Fruit fly (Drosophila melanogaster) whole organism, embryonic: ENCODE data around the gene CG43095.

ENCODE experiments used
- B-H2 ChIP-seq: fragments of 200-800 bp; sonication (Bioruptor generic); optimal IDR thresholded peaks from 2 replicates; lab custom pipeline; 2018; ENCODE audit warnings: missing biosample characterization, mild to moderate bottlenecking, missing genetic modification characterization
- CG11247 ChIP-seq: fragments of 200-800 bp; sonication (Bioruptor generic); IDR thresholded peaks from 2 replicates; pipeline ENCODE4 v1.3.6; 2022; ENCODE audit warnings: missing biosample characterization, missing genetic modification characterization
- CG11504 ChIP-seq: fragments of 200-800 bp; sonication (Bioruptor generic); optimal IDR thresholded peaks from 3 replicates; lab custom pipeline; 2019; ENCODE audit warnings: missing biosample characterization, mild to moderate bottlenecking, missing genetic modification characterization, moderate library complexity
- CG11723 ChIP-seq: fragments of 200-800 bp; sonication (Bioruptor generic); optimal IDR thresholded peaks from 2 replicates; lab custom pipeline; 2017; ENCODE audit warnings: missing biosample characterization, mild to moderate bottlenecking, missing genetic modification characterization
- CG14710 ChIP-seq: fragments of 200-800 bp; sonication (Bioruptor generic); optimal IDR thresholded peaks from 3 replicates; lab custom pipeline; 2019; ENCODE audit warnings: missing biosample characterization, mild to moderate bottlenecking, missing genetic modification characterization, moderate library complexity
- CG15011 ChIP-seq: fragments of 200-800 bp; sonication (Bioruptor generic); optimal IDR thresholded peaks from 3 replicates; lab custom pipeline; 2018; ENCODE audit warnings: missing biosample characterization, mild to moderate bottlenecking, missing genetic modification characterization
- CG15696 ChIP-seq: fragments of 200-800 bp; sonication (Bioruptor generic); optimal IDR thresholded peaks from 2 replicates; lab custom pipeline; 2019; ENCODE audit warnings: missing biosample characterization, mild to moderate bottlenecking, missing genetic modification characterization, moderate library complexity
- CG18599 ChIP-seq: fragments of 200-800 bp; sonication (Bioruptor generic); optimal IDR thresholded peaks from 3 replicates; lab custom pipeline; 2017; ENCODE audit warnings: missing biosample characterization, missing genetic modification characterization, mild to moderate bottlenecking, moderate library complexity, missing genetic modification reagents
- CG18764 ChIP-seq: fragments of 200-800 bp; sonication (Bioruptor generic); optimal IDR thresholded peaks from 3 replicates; lab custom pipeline; 2016; ENCODE audit warnings: missing biosample characterization, missing genetic modification characterization
- CG2129 ChIP-seq: fragments of 200-800 bp; sonication (Bioruptor generic); IDR thresholded peaks from 2 replicates; pipeline ENCODE4 v1.3.6; 2022; ENCODE audit warnings: missing biosample characterization, missing genetic modification characterization; ENCODE audit not compliant: partially characterized antibody
- CG2199 ChIP-seq: fragments of 200-800 bp; sonication (Bioruptor generic); IDR thresholded peaks from 3 replicates; pipeline ENCODE4 v1.3.6; 2022; ENCODE audit warnings: missing biosample characterization, missing genetic modification characterization
- CG34224 ChIP-seq: fragments of 200-800 bp; sonication (Bioruptor generic); IDR thresholded peaks from 3 replicates; pipeline ENCODE4 v1.3.6; 2022; ENCODE audit warnings: missing biosample characterization, missing genetic modification characterization; ENCODE audit not compliant: partially characterized antibody
- CG3847 ChIP-seq: fragments of 200-800 bp; sonication (Bioruptor generic); IDR thresholded peaks from 2 replicates; pipeline ENCODE4 v1.3.6; 2022; ENCODE audit warnings: missing biosample characterization, missing genetic modification characterization
- CG6654 ChIP-seq: fragments of 200-800 bp; sonication (Bioruptor generic); optimal IDR thresholded peaks from 2 replicates; lab custom pipeline; 2017; ENCODE audit warnings: missing biosample characterization, mild to moderate bottlenecking, missing genetic modification characterization
- CG7839 ChIP-seq: fragments of 200-800 bp; sonication (Bioruptor generic); optimal IDR thresholded peaks from 3 replicates; lab custom pipeline; 2018; ENCODE audit warnings: missing biosample characterization, mild to moderate bottlenecking, missing genetic modification characterization, moderate library complexity
- CG7928 ChIP-seq: fragments of 200-800 bp; sonication (Bioruptor generic); optimal IDR thresholded peaks from 2 replicates; lab custom pipeline; 2017; ENCODE audit warnings: missing biosample characterization, mild to moderate bottlenecking, missing genetic modification characterization
- CG7963 ChIP-seq: fragments of 200-800 bp; sonication (Bioruptor generic); IDR thresholded peaks from 3 replicates; pipeline ENCODE4 v1.3.6; 2022; ENCODE audit warnings: missing biosample characterization, missing genetic modification characterization; ENCODE audit not compliant: partially characterized antibody
- CG8089 ChIP-seq: fragments of 200-800 bp; sonication (Bioruptor generic); optimal IDR thresholded peaks from 3 replicates; lab custom pipeline; 2016; ENCODE audit warnings: missing biosample characterization, missing genetic modification characterization
- CG8359 ChIP-seq: fragments of 200-800 bp; sonication (Bioruptor generic); optimal IDR thresholded peaks from 2 replicates; lab custom pipeline; 2017; ENCODE audit warnings: missing biosample characterization, mild to moderate bottlenecking, missing genetic modification characterization, borderline replicate concordance
- CG9215 ChIP-seq: fragments of 200-800 bp; sonication (Bioruptor generic); IDR thresholded peaks from 2 replicates; pipeline ENCODE4 v1.3.6; 2022; ENCODE audit warnings: missing biosample characterization, missing genetic modification characterization
- CG9609 ChIP-seq: fragments of 200-800 bp; sonication (Bioruptor generic); optimal IDR thresholded peaks from 3 replicates; lab custom pipeline; 2016; ENCODE audit warnings: missing biosample characterization, missing genetic modification characterization
- CG9817 ChIP-seq: fragments of 200-800 bp; sonication (Bioruptor generic); optimal IDR thresholded peaks from 2 replicates; lab custom pipeline; 2018; ENCODE audit warnings: missing biosample characterization, mild to moderate bottlenecking, missing genetic modification characterization, moderate library complexity
- Dek ChIP-seq: fragments of 200-800 bp; sonication (Bioruptor generic); optimal IDR thresholded peaks from 3 replicates; lab custom pipeline; 2019; ENCODE audit warnings: missing biosample characterization, mild to moderate bottlenecking, missing genetic modification characterization, moderate library complexity
- Ets65A ChIP-seq: fragments of 200-800 bp; sonication (Bioruptor generic); peaks from one replicate; lab custom pipeline; 2016; ENCODE audit warnings: missing biosample characterization, missing genetic modification characterization
- Hr39 ChIP-seq: fragments of >200 bp; optimal IDR thresholded peaks from 2 replicates; lab custom pipeline; 2017
- Med ChIP-seq: fragments of 200-800 bp; sonication (Bioruptor generic); peaks from one replicate; lab custom pipeline; 2016; ENCODE audit warnings: missing biosample characterization, missing genetic modification characterization, mild to moderate bottlenecking, inconsistent platforms, moderate library complexity
- Mrtf ChIP-seq: fragments of 200-800 bp; sonication (Bioruptor generic); IDR thresholded peaks from 3 replicates; pipeline ENCODE4 v1.3.6; 2022; ENCODE audit warnings: missing biosample characterization, missing genetic modification characterization
- Neu2 ChIP-seq: fragments of 200-800 bp; sonication (Bioruptor generic); optimal IDR thresholded peaks from 3 replicates; lab custom pipeline; 2016; ENCODE audit warnings: missing biosample characterization, missing genetic modification characterization, borderline replicate concordance
- Opbp ChIP-seq: fragments of 200-800 bp; sonication (Bioruptor generic); IDR thresholded peaks from 3 replicates; pipeline ENCODE4 v1.3.6; 2022; ENCODE audit warnings: missing biosample characterization, missing genetic modification characterization; ENCODE audit not compliant: partially characterized antibody
- Rfx ChIP-seq: fragments of 200-800 bp; sonication (Bioruptor generic); IDR thresholded peaks from 2 replicates; pipeline ENCODE4 v1.3.6; 2022; ENCODE audit warnings: missing biosample characterization, missing genetic modification characterization
- Side ChIP-seq: fragments of 200-800 bp; sonication (Bioruptor generic); optimal IDR thresholded peaks from 2 replicates; lab custom pipeline; 2016; ENCODE audit warnings: missing biosample characterization, missing genetic modification characterization
- Ssrp ChIP-seq: fragments of 200-800 bp; sonication (Bioruptor generic); optimal IDR thresholded peaks from 2 replicates; lab custom pipeline; 2018; ENCODE audit warnings: missing biosample characterization, mild to moderate bottlenecking, missing genetic modification characterization, moderate library complexity
- bbx ChIP-seq: fragments of 200-800 bp; sonication (Bioruptor generic); IDR thresholded peaks from 2 replicates; pipeline ENCODE4 v1.3.6; 2022; ENCODE audit warnings: missing biosample characterization, missing genetic modification characterization; ENCODE audit not compliant: partially characterized antibody
- cato ChIP-seq: fragments of 200-800 bp; sonication (Bioruptor generic); optimal IDR thresholded peaks from 2 replicates; lab custom pipeline; 2016; ENCODE audit warnings: missing biosample characterization, missing genetic modification characterization, borderline replicate concordance
- chif ChIP-seq, 2 experiments: fragments of 200-800 bp; sonication (Bioruptor generic); optimal IDR thresholded peaks; 3 replicates each; lab custom pipeline; 2016; ENCODE audit warnings: missing biosample characterization in 2 of 2, missing genetic modification characterization in 2 of 2
- crp ChIP-seq, 2 experiments: fragments of 200-800 bp; sonication (Bioruptor generic); optimal IDR thresholded peaks; 2 replicates in 1 of 2; 3 replicates in 1 of 2; lab custom pipeline; 2017; ENCODE audit warnings: missing biosample characterization in 2 of 2, missing genetic modification characterization in 2 of 2, mild to moderate bottlenecking in 1 of 2, moderate library complexity in 1 of 2
- disco-r ChIP-seq: fragments of 200-800 bp; sonication (Bioruptor generic); optimal IDR thresholded peaks from 2 replicates; lab custom pipeline; 2016; ENCODE audit warnings: missing biosample characterization, missing genetic modification characterization
- dpn ChIP-seq, 2 experiments: fragments of 200-800 bp; sonication (Bioruptor generic); optimal IDR thresholded peaks; 3 replicates each; lab custom pipeline; 2016; ENCODE audit warnings: missing biosample characterization in 2 of 2, missing genetic modification characterization in 2 of 2
- grn ChIP-seq: fragments of 200-800 bp; sonication (Bioruptor generic); optimal IDR thresholded peaks from 3 replicates; lab custom pipeline; 2017; ENCODE audit warnings: missing biosample characterization, missing genetic modification characterization
- gro ChIP-seq: fragments of 200-800 bp; sonication (Bioruptor generic); optimal IDR thresholded peaks from 2 replicates; lab custom pipeline; 2016; ENCODE audit warnings: missing biosample characterization, missing genetic modification characterization
- inv ChIP-seq: fragments of 200-800 bp; sonication (Bioruptor generic); IDR thresholded peaks from 2 replicates; pipeline ENCODE4 v1.3.6; 2022; ENCODE audit warnings: missing biosample characterization, missing genetic modification characterization; ENCODE audit not compliant: partially characterized antibody
- knrl ChIP-seq: fragments of 200-800 bp; sonication (Bioruptor generic); IDR thresholded peaks from 3 replicates; pipeline ENCODE4 v1.3.6; 2022; ENCODE audit warnings: missing biosample characterization, missing genetic modification characterization; ENCODE audit not compliant: partially characterized antibody
- lov ChIP-seq, 2 experiments: fragments of 200-800 bp in 1 of 2; fragments of >200 bp in 1 of 2; sonication (Bioruptor generic) in 1 of 2; IDR thresholded peaks in 1 of 2; optimal IDR thresholded peaks in 1 of 2; 2 replicates in 1 of 2; 3 replicates in 1 of 2; pipeline versions ENCODE4 v1.3.6 to Lab custom; 2017 to 2022; ENCODE audit warnings: missing biosample characterization in 1 of 2, missing genetic modification characterization in 1 of 2
- odd ChIP-seq: fragments of 200-800 bp; sonication (Bioruptor generic); optimal IDR thresholded peaks from 2 replicates; lab custom pipeline; 2017; ENCODE audit warnings: missing biosample characterization, mild to moderate bottlenecking, missing genetic modification characterization
- sim ChIP-seq: fragments of 200-800 bp; sonication (Bioruptor generic); IDR thresholded peaks from 2 replicates; pipeline ENCODE4 v1.3.6; 2022; ENCODE audit warnings: missing biosample characterization, missing genetic modification characterization
- tup ChIP-seq: fragments of 200-800 bp; sonication (Bioruptor generic); optimal IDR thresholded peaks from 2 replicates; lab custom pipeline; 2016; ENCODE audit warnings: missing biosample characterization, mild to moderate bottlenecking, missing genetic modification characterization, moderate library complexity
- unc-4 ChIP-seq: fragments of 200-800 bp; sonication (Bioruptor generic); IDR thresholded peaks from 2 replicates; pipeline ENCODE4 v1.3.6; 2022; ENCODE audit warnings: missing biosample characterization, missing genetic modification characterization; ENCODE audit not compliant: partially characterized antibody
- zen ChIP-seq: fragments of 200-800 bp; sonication (Bioruptor generic); optimal IDR thresholded peaks from 3 replicates; lab custom pipeline; 2018; ENCODE audit warnings: missing biosample characterization, mild to moderate bottlenecking, missing genetic modification characterization, moderate library complexity
- zfh2 ChIP-seq: fragments of 200-800 bp; sonication (Bioruptor generic); optimal IDR thresholded peaks from 2 replicates; lab custom pipeline; 2016; ENCODE audit warnings: missing biosample characterization, missing genetic modification characterization

Gene CG43095

dm6 chr3R:22793953-22794352 lies 22.4 kb upstream of the CG43095 start (continued):
- TF ChIP-seq CG8089 (no peak), CG34224 (GFP tag; lab: Robert Waterston, UW) (no peak), tup (GFP tag; lab: Kevin White, UChicago) (no peak), cato (GFP tag; lab: Kevin White, UChicago) (no peak), grn (GFP tag; lab: Kevin White, UChicago) (peak; percentile 20), knrl (GFP tag; lab: Robert Waterston, UW) (peak; percentile 87), Neu2 (no peak), zfh2 (no peak), Mrtf (GFP tag; lab: Robert Waterston, UW) (no peak), CG9609 (GFP tag; lab: Kevin White, UChicago) (no peak), crp (GFP tag; optimal IDR thresholded peaks at IDR 0.05; lab: Kevin White, UChicago) (no peak), Hr39 (lab: Kevin White, UChicago) (no peak), sim (GFP tag; lab: Robert Waterston, UW) (no peak), Ets65A (GFP tag; lab: Kevin White, UChicago) (peak; percentile 39), Opbp (GFP tag; lab: Robert Waterston, UW) (peak; percentile 81), inv (GFP tag; lab: Robert Waterston, UW) (peak; percentile 62; the same call in 1 of the 2 replicates), CG18599 (GFP tag; lab: Kevin White, UChicago) (no peak), B-H2 (GFP tag; lab: Kevin White, UChicago) (peak; percentile 37), CG9817 (peak; percentile 22), CG11504 (tag; lab: Kevin White, UChicago) (peak; percentile 68), dpn (GFP tag; optimal IDR thresholded peaks at IDR 0.05; lab: Kevin White, UChicago) (peak in 1 of 2 experiments; percentile 1), Side (no peak), Dek (tag; lab: Kevin White, UChicago) (peak; percentile 64), Rfx (GFP tag; lab: Robert Waterston, UW) (no peak), Med (GFP tag; lab: Kevin White, UChicago) (peak; percentile 75), CG7839 (tag; lab: Kevin White, UChicago) (peak; percentile 42), CG6654 (peak; percentile 100), CG11247 (GFP tag; lab: Robert Waterston, UW) (no peak), zen (tag; lab: Kevin White, UChicago) (peak; percentile 55), CG9215 (GFP tag; lab: Robert Waterston, UW) (no peak), bbx (peak; percentile 68), CG2199 (GFP tag; lab: Robert Waterston, UW) (peak; percentile 96), CG15011 (GFP tag; lab: Kevin White, UChicago) (no peak), CG11723 (no peak), CG14710 (tag; lab: Kevin White, UChicago) (peak; percentile 19), gro (GFP tag; lab: Kevin White, UChicago) (no peak), CG8359 (no peak), chif (GFP tag; optimal IDR thresholded peaks at IDR 0.05; lab: Kevin White, UChicago) (no peak), CG3847 (GFP tag; lab: Robert Waterston, UW) (0 out of 2 replicates have a peak, but pooled peaks have one; percentile 8), CG7963 (GFP tag; lab: Robert Waterston, UW) (0 out of 3 replicates have a peak, but pooled peaks have one; percentile 25), CG7928 (GFP tag; lab: Kevin White, UChicago) (no peak), unc-4 (GFP tag; lab: Robert Waterston, UW) (no peak), CG18764 (no peak), disco-r (GFP tag; lab: Kevin White, UChicago) (peak; percentile 9), odd (GFP tag; lab: Kevin White, UChicago) (no peak), CG15696 (tag; lab: Kevin White, UChicago) (no peak), Ssrp (peak; percentile 58), lov (optimal IDR thresholded peaks at IDR 0.05; lab: Kevin White, UChicago) (no peak), lov (GFP tag; IDR thresholded peaks at IDR 0.05; lab: Robert Waterston, UW) (no peak), CG2129 (GFP tag; lab: Robert Waterston, UW) (no peak)
